Worm (Caenorhabditis elegans): ENCODE results near the gene ndua-1.

Gene ndua-1

ce11 chrV:20862681-20863080 lies 11.0 kb upstream of the ndua-1 start, which contains the start of gene twk-35:
Gene twk-35 (plus strand): TSS chrV:20862981.
- TF ChIP-seq nhr-25 (tag; optimal IDR thresholded peaks at IDR 0.05) (no peak), nhr-67 (tag; optimal IDR thresholded peaks at IDR 0.05) (no peak), tbx-2 (tag; optimal IDR thresholded peaks at IDR 0.05) (no peak), R02D3.7 (tag; optimal IDR thresholded peaks at IDR 0.05) (no peak), fkh-10 (GFP tag; optimal IDR thresholded peaks at IDR 0.05) (no peak), jun-1 (tag; optimal IDR thresholded peaks at IDR 0.05) (no peak), ama-1 (optimal IDR thresholded peaks at IDR 0.05) (no peak), elt-2 (tag; optimal IDR thresholded peaks at IDR 0.05) (no peak), pqm-1 (tag; optimal IDR thresholded peaks at IDR 0.05) (no peak), eor-1 (tag; optimal IDR thresholded peaks at IDR 0.05) (no peak), nhr-76 (tag; optimal IDR thresholded peaks at IDR 0.05) (no peak), hmg-11 (tag; optimal IDR thresholded peaks at IDR 0.05) (no peak), mml-1 (tag; optimal IDR thresholded peaks at IDR 0.05) (no peak), nhr-23 (tag; optimal IDR thresholded peaks at IDR 0.05) (no peak), daf-12 (tag; optimal IDR thresholded peaks at IDR 0.05) (no peak), elt-3 (tag; optimal IDR thresholded peaks at IDR 0.05) (no peak), nfya-1 (tag; optimal IDR thresholded peaks at IDR 0.05; ENCODE audit: insufficient read depth) (no peak), fkh-2 (tag; optimal IDR thresholded peaks at IDR 0.05) (no peak), unc-62 (GFP tag; optimal IDR thresholded peaks at IDR 0.05) (no peak)

ce11 chrV:20861080-20861479 lies 9.4 kb upstream of the ndua-1 start, which contains the start of gene try-4:
Gene try-4 (minus strand): TSS chrV:20861153.
- TF ChIP-seq eor-1 (tag; optimal IDR thresholded peaks at IDR 0.05), result no peak
- peak; percentile 55 for TF ChIP-seq nhr-25 (tag; optimal IDR thresholded peaks at IDR 0.05)
- no peak for TF ChIP-seq pqm-1 (tag; optimal IDR thresholded peaks at IDR 0.05)
- no peak for TF ChIP-seq skn-1 (tag; optimal IDR thresholded peaks at IDR 0.05)

DNA sequence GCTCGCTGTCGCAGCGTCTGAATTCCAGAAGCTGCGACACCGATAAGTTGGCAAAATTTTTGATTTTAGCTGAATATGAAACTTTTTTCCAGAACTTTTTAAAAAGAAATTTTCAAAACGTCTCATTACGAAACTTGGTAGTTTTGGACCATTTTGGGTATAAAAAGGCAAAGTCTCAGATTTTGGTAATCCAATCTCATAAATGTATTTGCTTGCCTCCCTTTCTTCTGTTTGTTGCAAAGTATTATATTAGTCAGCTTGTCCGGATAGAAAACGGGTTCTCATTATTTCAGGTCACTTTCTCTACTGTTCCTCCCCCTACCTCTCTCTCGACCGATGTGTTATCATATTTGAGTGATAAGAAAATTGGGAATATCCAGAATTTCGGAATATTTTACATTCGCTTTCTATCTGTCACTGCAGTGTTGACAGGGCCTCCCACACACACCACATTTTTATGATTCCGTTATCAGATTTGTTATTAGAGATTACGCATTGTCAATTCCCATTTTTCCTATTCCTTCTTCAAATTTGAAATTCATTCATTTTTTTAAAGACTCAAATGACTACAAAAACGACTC lies 2.0 kb upstream of the ndua-1 start, which contains the start of gene F31D4.5:
TSS of gene F31D4.5 (plus strand) at position 491 of the 581 bp plus-strand sequence.
- TF ChIP-seq ceh-9 (tag; optimal IDR thresholded peaks at IDR 0.05) (no peak), elt-2 (tag; optimal IDR thresholded peaks at IDR 0.05) (peak; percentile 44)

DNA sequence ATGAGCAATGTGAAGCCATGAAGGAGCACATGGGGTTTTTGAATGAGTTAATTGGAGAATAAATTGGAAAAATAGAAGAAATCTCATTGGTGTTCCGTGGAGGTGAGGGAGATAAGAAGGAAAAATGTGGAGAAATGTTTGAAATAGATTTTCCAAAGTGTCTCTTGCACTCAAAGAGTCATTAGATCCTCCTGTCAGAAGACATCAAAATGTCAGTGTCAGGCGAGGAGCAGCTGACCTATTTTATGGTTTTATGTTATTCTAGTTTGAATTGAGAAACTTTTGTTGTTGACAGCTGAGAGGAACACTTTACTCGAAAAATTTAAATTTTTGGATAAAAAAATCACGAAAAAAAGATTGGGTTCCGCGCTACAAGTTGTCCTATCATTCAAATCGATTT lies 1.1 kb downstream of the ndua-1 start, which contains the start of gene clec-264:
TSS of gene clec-264 (minus strand) at position 122 of the 400 bp plus-strand sequence.
- TF ChIP-seq pqm-1 (tag; optimal IDR thresholded peaks at IDR 0.05), result no peak
- TF ChIP-seq mml-1 (tag; optimal IDR thresholded peaks at IDR 0.05), result no peak
- no peak for TF ChIP-seq unc-39 (tag; optimal IDR thresholded peaks at IDR 0.05)
- TF ChIP-seq egl-5 (tag; optimal IDR thresholded peaks at IDR 0.05), result peak; percentile 14

DNA sequence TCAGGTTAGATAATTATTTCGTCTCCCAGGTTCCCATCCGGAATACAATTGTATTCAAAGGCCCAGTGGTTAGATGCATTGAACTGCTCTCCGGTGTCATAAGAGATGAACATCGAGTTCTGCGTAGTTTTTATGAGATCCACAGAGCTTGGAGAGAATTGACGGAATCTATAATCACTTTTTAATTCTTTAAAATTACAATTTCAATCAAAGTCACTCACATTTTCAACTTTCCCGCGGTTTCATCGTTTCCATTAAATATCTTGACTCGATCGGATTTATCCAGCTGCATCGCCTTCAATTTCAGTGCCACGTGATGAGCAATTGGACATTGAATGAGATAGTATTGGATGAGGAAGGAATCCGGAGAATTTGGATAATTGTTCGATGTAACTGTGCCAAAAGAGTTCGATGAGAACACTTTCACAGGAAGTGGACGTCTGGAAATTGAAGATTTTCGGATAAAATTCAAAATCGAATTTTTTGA lies 3.9 kb downstream of the ndua-1 start:
- TF ChIP-seq ztf-4 (tag; optimal IDR thresholded peaks at IDR 0.05), result peak; percentile 35
- peak; percentile 13 for TF ChIP-seq pha-4 (tag; optimal IDR thresholded peaks at IDR 0.05)
- peak; percentile 12 for TF ChIP-seq tbx-2 (tag; optimal IDR thresholded peaks at IDR 0.05)
- peak; percentile 22 for TF ChIP-seq nhr-43 (tag; optimal IDR thresholded peaks at IDR 0.05; ENCODE audit: poor library complexity, severe bottlenecking)
- TF ChIP-seq ama-1 (optimal IDR thresholded peaks at IDR 0.05), result peak; percentile 88
- TF ChIP-seq fos-1 (tag; optimal IDR thresholded peaks at IDR 0.05), result no peak

DNA sequence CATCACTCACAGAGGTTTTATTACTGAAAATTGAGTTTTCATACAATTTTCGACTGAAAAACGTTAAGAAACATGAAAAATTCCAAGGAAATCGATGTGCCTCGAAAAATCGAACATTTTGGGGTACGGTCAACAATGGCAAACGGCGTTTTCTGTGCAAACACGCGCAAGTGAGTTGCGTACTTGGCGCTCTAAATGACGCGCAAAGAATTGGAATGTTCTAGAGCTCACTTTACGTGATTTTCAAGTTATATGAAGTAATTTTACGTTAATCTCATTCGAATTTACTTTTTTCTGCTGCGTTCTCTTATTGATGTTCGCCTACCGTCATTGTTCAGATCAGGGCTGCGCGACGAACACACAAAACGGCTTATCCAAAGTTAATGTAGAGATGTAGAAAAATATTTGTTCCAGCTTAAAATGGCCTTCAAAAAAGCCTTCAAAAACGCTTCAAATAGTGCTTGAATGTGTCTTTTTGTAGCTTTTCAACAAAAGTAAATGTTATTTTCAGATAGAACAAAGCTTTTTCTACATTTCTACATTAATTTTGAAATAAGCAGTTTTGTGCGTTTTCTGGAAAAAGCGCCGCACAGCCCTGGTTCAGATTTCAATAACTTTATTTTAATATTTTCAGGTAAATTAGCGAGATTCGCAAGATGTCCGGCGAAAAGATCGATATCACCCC lies 6.0 kb downstream of the ndua-1 start, which contains the start of the genes F31D4.2 and fkb-6:
TSS of gene F31D4.2 (minus strand) at position 23 of the 685 bp plus-strand sequence.
TSS of gene fkb-6 (plus strand) at position 635 of the 685 bp plus-strand sequence.
- TF ChIP-seq ztf-4 (tag; optimal IDR thresholded peaks at IDR 0.05), result peak; percentile 1
- peak; percentile 82 for TF ChIP-seq nhr-25 (tag; optimal IDR thresholded peaks at IDR 0.05)
- peak; percentile 85 for TF ChIP-seq nfya-1 (tag; optimal IDR thresholded peaks at IDR 0.05; ENCODE audit: insufficient read depth)
- peak; percentile 45 for TF ChIP-seq R02D3.7 (tag; optimal IDR thresholded peaks at IDR 0.05)
- TF ChIP-seq skn-1 (tag; optimal IDR thresholded peaks at IDR 0.05), result peak; percentile 3
- no peak for TF ChIP-seq tbx-2 (tag; optimal IDR thresholded peaks at IDR 0.05)
- TF ChIP-seq lsy-12 (tag; optimal IDR thresholded peaks at IDR 0.05), result peak; percentile 60
- no peak for TF ChIP-seq ceh-9 (tag; optimal IDR thresholded peaks at IDR 0.05)
- peak; percentile 72 for TF ChIP-seq pha-4 (tag; optimal IDR thresholded peaks at IDR 0.05)
- peak; percentile 84 for TF ChIP-seq hmg-11 (tag; optimal IDR thresholded peaks at IDR 0.05)
- TF ChIP-seq nhr-67 (tag; optimal IDR thresholded peaks at IDR 0.05), result no peak
- TF ChIP-seq egl-27 (tag; optimal IDR thresholded peaks at IDR 0.05), result peak; percentile 7
- TF ChIP-seq nhr-43 (tag; optimal IDR thresholded peaks at IDR 0.05; ENCODE audit: poor library complexity, severe bottlenecking), result peak; percentile 37
- peak; percentile 41 for TF ChIP-seq elt-2 (tag; optimal IDR thresholded peaks at IDR 0.05)
- TF ChIP-seq fkh-10 (GFP tag; optimal IDR thresholded peaks at IDR 0.05), result peak; percentile 74
- no peak for TF ChIP-seq nhr-237 (tag; optimal IDR thresholded peaks at IDR 0.05)
- TF ChIP-seq lin-39 (tag; optimal IDR thresholded peaks at IDR 0.05), result peak; percentile 63
- peak; percentile 52 for TF ChIP-seq snpc-4 (tag; optimal IDR thresholded peaks at IDR 0.05)
- TF ChIP-seq jun-1 (tag; optimal IDR thresholded peaks at IDR 0.05), result peak; percentile 43
- peak; percentile 76 for TF ChIP-seq ceh-28 (tag; optimal IDR thresholded peaks at IDR 0.05)
- TF ChIP-seq daf-12 (tag; optimal IDR thresholded peaks at IDR 0.05), result no peak
- peak; percentile 48 for TF ChIP-seq nhr-23 (tag; optimal IDR thresholded peaks at IDR 0.05)
- TF ChIP-seq ceh-16 (tag; optimal IDR thresholded peaks at IDR 0.05), result no peak
- TF ChIP-seq egl-5 (tag; optimal IDR thresholded peaks at IDR 0.05), result peak; percentile 45
- TF ChIP-seq lin-15B (tag; optimal IDR thresholded peaks at IDR 0.05), result peak; percentile 62
- TF ChIP-seq pqm-1 (tag; optimal IDR thresholded peaks at IDR 0.05), result no peak

All from whole organism, L3 larva.